Worm (Caenorhabditis elegans) whole organism, L2 larva: Measurements from ENCODE around the gene dct-1.
A peak's percentile ranks its signal among the peaks of the same experiment; 100 is the strongest.

ENCODE experiments used
- C34F6.9 ChIP-seq: fragments of 150-350 bp; optimal IDR thresholded peaks from 2 replicates; lab custom pipeline; 2014; ENCODE audit warnings: missing biosample characterization, missing genetic modification characterization
- F13H6.1 ChIP-seq: sonication (generic microtip); optimal IDR thresholded peaks from 2 replicates; lab custom pipeline; 2016; ENCODE audit warnings: missing genetic modification characterization, missing compliant biosample characterization
- R02D3.7 ChIP-seq: fragments of 150-350 bp; optimal IDR thresholded peaks from 2 replicates; lab custom pipeline; 2014; ENCODE audit warnings: missing biosample characterization, missing genetic modification characterization
- Y55F3AM.14 ChIP-seq: fragments of 200-800 bp; sonication (Bioruptor generic); optimal IDR thresholded peaks from 2 replicates; lab custom pipeline; 2018; ENCODE audit warnings: mild to moderate bottlenecking, missing genetic modification characterization, missing compliant biosample characterization
- ZK546.5 ChIP-seq: sonication (generic microtip); optimal IDR thresholded peaks from 2 replicates; lab custom pipeline; 2017; ENCODE audit warnings: missing biosample characterization, missing genetic modification characterization
- alr-1 ChIP-seq: fragments of 150-350 bp; optimal IDR thresholded peaks from 2 replicates; lab custom pipeline; 2014; ENCODE audit warnings: missing biosample characterization, missing genetic modification characterization
- blmp-1 ChIP-seq: sonication (generic microtip); optimal IDR thresholded peaks from 2 replicates; lab custom pipeline; 2017; ENCODE audit warnings: missing genetic modification characterization, mild to moderate bottlenecking, missing compliant biosample characterization, antibody characterized with exemption, moderate library complexity; ENCODE audit not compliant: insufficient read depth
- crh-2 ChIP-seq: sonication (generic microtip); optimal IDR thresholded peaks from 2 replicates; lab custom pipeline; 2017; ENCODE audit warnings: missing biosample characterization, missing genetic modification characterization
- egl-27 ChIP-seq: sonication (generic microtip); optimal IDR thresholded peaks from 3 replicates; lab custom pipeline; 2017; ENCODE audit warnings: missing biosample characterization, missing genetic modification reagents, missing genetic modification characterization
- elt-1 ChIP-seq: fragments of 150-350 bp; optimal IDR thresholded peaks from 2 replicates; lab custom pipeline; 2014; ENCODE audit warnings: missing biosample characterization, missing genetic modification characterization
- elt-3 ChIP-seq: sonication (generic microtip); optimal IDR thresholded peaks from 2 replicates; lab custom pipeline; 2017; ENCODE audit warnings: missing biosample characterization, missing genetic modification characterization
- fos-1 ChIP-seq: fragments of 150-350 bp; optimal IDR thresholded peaks from 2 replicates; lab custom pipeline; 2014; ENCODE audit warnings: missing biosample characterization, missing genetic modification characterization
- gmeb-1 ChIP-seq: fragments of 150-350 bp; optimal IDR thresholded peaks from 2 replicates; lab custom pipeline; 2014; ENCODE audit warnings: missing biosample characterization, missing genetic modification characterization
- lin-13 ChIP-seq: fragments of 150-350 bp; optimal IDR thresholded peaks from 2 replicates; lab custom pipeline; 2014; ENCODE audit warnings: missing biosample characterization, missing genetic modification reagents, missing genetic modification characterization
- lin-39 ChIP-seq: fragments of 150-350 bp; optimal IDR thresholded peaks from 2 replicates; lab custom pipeline; 2014; ENCODE audit warnings: missing biosample characterization, missing genetic modification reagents, missing genetic modification characterization
- lsy-2 ChIP-seq, 2 experiments: fragments of 150-350 bp in 1 of 2; sonication (generic microtip) in 1 of 2; optimal IDR thresholded peaks; 2 replicates each; lab custom pipeline; 2014 to 2017; ENCODE audit warnings: missing biosample characterization in 2 of 2, missing genetic modification characterization in 2 of 2
- mab-5 ChIP-seq: fragments of 150-350 bp; optimal IDR thresholded peaks from 2 replicates; lab custom pipeline; 2014; ENCODE audit warnings: missing biosample characterization, missing genetic modification characterization
- mdl-1 ChIP-seq, 2 experiments: fragments of 150-350 bp in 1 of 2; sonication (generic microtip) in 1 of 2; optimal IDR thresholded peaks; 2 replicates each; lab custom pipeline; 2017; ENCODE audit warnings: missing biosample characterization in 2 of 2, missing genetic modification characterization in 2 of 2
- nhr-10 ChIP-seq: sonication (generic microtip); optimal IDR thresholded peaks from 2 replicates; lab custom pipeline; 2017; ENCODE audit warnings: missing biosample characterization, missing genetic modification characterization
- nhr-11 ChIP-seq: fragments of 150-350 bp; optimal IDR thresholded peaks from 2 replicates; lab custom pipeline; 2014; ENCODE audit warnings: missing biosample characterization, missing genetic modification characterization
- nhr-129 ChIP-seq: fragments of 150-350 bp; optimal IDR thresholded peaks from 2 replicates; lab custom pipeline; 2014; ENCODE audit warnings: missing biosample characterization, missing genetic modification characterization
- nhr-21 ChIP-seq: fragments of 150-350 bp; optimal IDR thresholded peaks from 2 replicates; lab custom pipeline; 2014; ENCODE audit warnings: missing biosample characterization, missing genetic modification characterization
- nhr-23 ChIP-seq: fragments of 150-350 bp; optimal IDR thresholded peaks from 2 replicates; lab custom pipeline; 2014; ENCODE audit warnings: missing biosample characterization, missing genetic modification reagents, missing genetic modification characterization
- nhr-237 ChIP-seq: fragments of 150-350 bp; optimal IDR thresholded peaks from 2 replicates; lab custom pipeline; 2014; ENCODE audit warnings: missing biosample characterization, missing genetic modification characterization
- nhr-25 ChIP-seq: fragments of 150-350 bp; sonication (generic microtip); optimal IDR thresholded peaks from 3 replicates; lab custom pipeline; 2014; ENCODE audit warnings: missing biosample characterization, missing genetic modification characterization
- nhr-6 ChIP-seq: fragments of 150-350 bp; optimal IDR thresholded peaks from 2 replicates; lab custom pipeline; 2014; ENCODE audit warnings: missing biosample characterization, missing genetic modification characterization
- nhr-77 ChIP-seq: fragments of 150-350 bp; optimal IDR thresholded peaks from 2 replicates; lab custom pipeline; 2014; ENCODE audit warnings: missing biosample characterization, missing genetic modification characterization
- sem-4 ChIP-seq: fragments of 150-350 bp; optimal IDR thresholded peaks from 2 replicates; lab custom pipeline; 2014; ENCODE audit warnings: missing biosample characterization, missing genetic modification reagents, missing genetic modification characterization
- skn-1 ChIP-seq: sonication (generic microtip); optimal IDR thresholded peaks from 2 replicates; lab custom pipeline; 2017; ENCODE audit warnings: missing biosample characterization, missing genetic modification characterization
- sma-3 ChIP-seq: sonication (generic microtip); optimal IDR thresholded peaks from 2 replicates; lab custom pipeline; 2016; ENCODE audit warnings: missing genetic modification reagents, missing genetic modification characterization, missing compliant biosample characterization
- sma-9 ChIP-seq, 2 experiments: fragments of 150-350 bp in 1 of 2; sonication (generic microtip) in 1 of 2; optimal IDR thresholded peaks; 2 replicates each; lab custom pipeline; 2014 to 2016; ENCODE audit warnings: missing genetic modification characterization in 2 of 2, mild to moderate bottlenecking in 1 of 2, missing biosample characterization in 1 of 2, missing compliant biosample characterization in 1 of 2, missing genetic modification reagents in 1 of 2, moderate library complexity in 1 of 2
- unc-39 ChIP-seq: fragments of 150-350 bp; optimal IDR thresholded peaks from 2 replicates; lab custom pipeline; 2014; ENCODE audit warnings: missing biosample characterization, missing genetic modification characterization
- unc-55 ChIP-seq: fragments of 150-350 bp; sonication (generic microtip); optimal IDR thresholded peaks from 3 replicates; lab custom pipeline; 2014; ENCODE audit warnings: missing biosample characterization, missing genetic modification reagents, missing genetic modification characterization
- unc-62 ChIP-seq: fragments of 150-350 bp; optimal IDR thresholded peaks from 2 replicates; lab custom pipeline; 2014; ENCODE audit warnings: missing biosample characterization, missing genetic modification reagents, missing genetic modification characterization
- zag-1 ChIP-seq: fragments of 150-350 bp; optimal IDR thresholded peaks from 2 replicates; lab custom pipeline; 2014; ENCODE audit warnings: missing biosample characterization, missing genetic modification characterization
- ztf-11 ChIP-seq: sonication (generic microtip); optimal IDR thresholded peaks from 2 replicates; lab custom pipeline; 2017; ENCODE audit warnings: missing biosample characterization, missing genetic modification characterization

dct-1 gene

DNA sequence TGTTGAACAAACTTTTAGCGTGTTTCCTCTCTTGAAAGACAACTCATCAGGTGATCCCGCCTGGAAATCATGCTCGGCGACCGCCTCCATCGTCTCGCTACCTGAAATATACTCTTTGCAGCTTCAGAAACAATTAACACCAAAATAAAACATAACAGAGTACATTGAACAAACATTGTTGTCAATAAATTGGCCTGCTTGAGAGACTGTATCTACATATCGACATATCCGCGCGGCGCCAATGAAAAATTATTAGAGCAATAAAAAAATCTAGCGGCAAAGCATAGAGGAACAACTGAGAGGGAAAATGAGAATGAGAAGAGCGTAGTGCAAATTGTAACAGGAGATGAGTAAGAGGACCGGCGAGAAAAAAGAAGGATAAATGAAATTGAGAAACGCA, 7.5 kb downstream of the dct-1 start, which contains the start of gene sem-5:
Gene sem-5, minus strand, starts transcription at position 101 of the 400 bp plus-strand sequence.
- no peak for TF ChIP-seq sma-9 (GFP tag; optimal IDR thresholded peaks at IDR 0.05; lab: Kevin White, UChicago)
- TF ChIP-seq sma-9 (tag; optimal IDR thresholded peaks at IDR 0.05; lab: Kevin White, UChicago) = no peak
- no peak for TF ChIP-seq zag-1 (tag; lab: Kevin White, UChicago)
- TF ChIP-seq nhr-11 (tag; lab: Kevin White, UChicago) = no peak
- TF ChIP-seq nhr-237 (tag; lab: Kevin White, UChicago) = no peak
- no peak for TF ChIP-seq fos-1 (tag; lab: Kevin White, UChicago)
- no peak for TF ChIP-seq nhr-25 (tag; lab: Kevin White, UChicago)
- TF ChIP-seq nhr-21 (tag; lab: Kevin White, UChicago) = no peak
- no peak for TF ChIP-seq unc-39
- no peak for TF ChIP-seq nhr-6 (tag; lab: Kevin White, UChicago)
- TF ChIP-seq alr-1 = no peak
- no peak for TF ChIP-seq blmp-1 (tag; lab: Kevin White, UChicago)
- TF ChIP-seq crh-2 (tag; lab: Kevin White, UChicago) = no peak
- no peak for TF ChIP-seq R02D3.7 (tag; lab: Kevin White, UChicago)
- no peak for TF ChIP-seq nhr-129

DNA sequence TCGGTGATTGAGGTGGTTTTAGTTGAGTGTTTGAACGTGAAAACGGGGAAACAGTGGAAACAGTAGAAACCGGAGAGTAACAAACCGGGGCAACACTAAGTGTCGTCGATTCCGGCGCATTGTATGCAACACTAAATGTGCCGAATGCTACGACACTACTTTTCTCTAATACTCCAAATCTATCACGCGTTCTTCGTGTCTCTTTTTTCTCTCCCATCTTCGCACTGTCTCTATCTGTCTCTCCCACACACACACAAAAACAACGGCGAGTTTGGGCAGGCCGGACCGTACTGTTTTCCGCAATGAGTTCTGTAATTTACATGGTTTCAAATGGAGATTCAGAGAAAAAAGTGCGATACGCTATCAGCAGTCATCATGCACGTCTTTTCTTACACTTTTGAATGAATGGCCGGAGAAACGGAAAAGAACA, 7.9 kb downstream of the dct-1 start:
- no peak for TF ChIP-seq nhr-237 (tag; lab: Kevin White, UChicago)
- TF ChIP-seq C34F6.9 (tag; lab: Kevin White, UChicago) = peak; percentile 34
- no peak for TF ChIP-seq lin-39
- peak; percentile 25 for TF ChIP-seq sma-3 (GFP tag; lab: Kevin White, UChicago)
- peak; percentile 91 for TF ChIP-seq fos-1 (tag; lab: Kevin White, UChicago)
- no peak for TF ChIP-seq nhr-77 (tag; lab: Kevin White, UChicago)
- peak in 1 of 2 experiments; percentile 34 for TF ChIP-seq mdl-1 (tag; optimal IDR thresholded peaks at IDR 0.05; lab: Kevin White, UChicago)
- TF ChIP-seq Y55F3AM.14 (GFP tag; lab: Kevin White, UChicago) = peak; percentile 18
- TF ChIP-seq ZK546.5 (tag; lab: Kevin White, UChicago) = no peak
- peak; percentile 78 for TF ChIP-seq sma-9 (GFP tag; optimal IDR thresholded peaks at IDR 0.05; lab: Kevin White, UChicago)
- TF ChIP-seq sma-9 (tag; optimal IDR thresholded peaks at IDR 0.05; lab: Kevin White, UChicago) = no peak
- TF ChIP-seq nhr-25 (tag; lab: Kevin White, UChicago) = peak; percentile 46
- TF ChIP-seq R02D3.7 (tag; lab: Kevin White, UChicago) = no peak
- TF ChIP-seq nhr-23 (tag; lab: Kevin White, UChicago) = no peak
- no peak for TF ChIP-seq unc-39
- TF ChIP-seq elt-3 (tag; lab: Kevin White, UChicago) = no peak
- TF ChIP-seq ztf-11 (tag; lab: Kevin White, UChicago) = no peak
- peak; percentile 28 for TF ChIP-seq gmeb-1 (tag; lab: Kevin White, UChicago)
- TF ChIP-seq F13H6.1 (tag; lab: Kevin White, UChicago) = peak; percentile 82
- peak; percentile 73 for TF ChIP-seq nhr-129
- no peak for TF ChIP-seq lin-13 (GFP tag; lab: Kevin White, UChicago)
- TF ChIP-seq lsy-2 (tag; optimal IDR thresholded peaks at IDR 0.05; lab: Kevin White, UChicago) = peak in 1 of 2 experiments; percentile 40
- TF ChIP-seq skn-1 = peak; percentile 46
- peak; percentile 2 for TF ChIP-seq egl-27 (tag; lab: Kevin White, UChicago)
- TF ChIP-seq zag-1 (tag; lab: Kevin White, UChicago) = no peak
- TF ChIP-seq sem-4 (tag; lab: Kevin White, UChicago) = no peak
- TF ChIP-seq crh-2 (tag; lab: Kevin White, UChicago) = peak; percentile 74
- no peak for TF ChIP-seq unc-62
- TF ChIP-seq unc-55 (GFP tag; lab: Kevin White, UChicago) = peak; percentile 45
- TF ChIP-seq nhr-21 (tag; lab: Kevin White, UChicago) = peak; percentile 49
- TF ChIP-seq nhr-10 (tag; lab: Kevin White, UChicago) = peak; percentile 47

DNA sequence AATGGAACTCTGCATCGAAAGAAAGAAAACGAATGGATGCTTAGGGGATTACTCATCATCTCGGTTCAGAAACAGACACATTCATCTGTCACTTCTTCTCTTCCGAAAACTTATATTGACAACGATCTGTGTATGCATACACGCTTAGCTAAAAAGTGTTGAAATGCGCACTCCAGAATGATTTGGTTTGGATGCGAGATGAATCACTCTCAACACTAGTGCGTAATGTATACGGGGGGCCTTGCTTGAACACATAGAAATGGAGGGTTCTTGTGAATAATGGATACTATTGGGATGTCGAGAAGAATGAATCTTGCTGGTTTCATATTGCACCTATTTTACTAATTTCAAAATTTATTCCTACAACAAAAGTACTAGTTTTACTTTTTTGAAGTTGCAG, 9.9 kb downstream of the dct-1 start:
- TF ChIP-seq unc-55 (GFP tag; lab: Kevin White, UChicago) = peak; percentile 89
- no peak for TF ChIP-seq elt-1 (tag; lab: Kevin White, UChicago)
- no peak for TF ChIP-seq nhr-21 (tag; lab: Kevin White, UChicago)
- no peak for TF ChIP-seq nhr-23 (tag; lab: Kevin White, UChicago)
- TF ChIP-seq unc-62 = no peak
- no peak for TF ChIP-seq nhr-129
- TF ChIP-seq fos-1 (tag; lab: Kevin White, UChicago) = peak; percentile 6
- TF ChIP-seq mab-5 (tag; lab: Kevin White, UChicago) = peak; percentile 46
- no peak for TF ChIP-seq lsy-2 (tag; optimal IDR thresholded peaks at IDR 0.05; lab: Kevin White, UChicago)
